Fruit fly (Drosophila melanogaster): Measurements from ENCODE around the gene laf.

Gene laf

DNA sequence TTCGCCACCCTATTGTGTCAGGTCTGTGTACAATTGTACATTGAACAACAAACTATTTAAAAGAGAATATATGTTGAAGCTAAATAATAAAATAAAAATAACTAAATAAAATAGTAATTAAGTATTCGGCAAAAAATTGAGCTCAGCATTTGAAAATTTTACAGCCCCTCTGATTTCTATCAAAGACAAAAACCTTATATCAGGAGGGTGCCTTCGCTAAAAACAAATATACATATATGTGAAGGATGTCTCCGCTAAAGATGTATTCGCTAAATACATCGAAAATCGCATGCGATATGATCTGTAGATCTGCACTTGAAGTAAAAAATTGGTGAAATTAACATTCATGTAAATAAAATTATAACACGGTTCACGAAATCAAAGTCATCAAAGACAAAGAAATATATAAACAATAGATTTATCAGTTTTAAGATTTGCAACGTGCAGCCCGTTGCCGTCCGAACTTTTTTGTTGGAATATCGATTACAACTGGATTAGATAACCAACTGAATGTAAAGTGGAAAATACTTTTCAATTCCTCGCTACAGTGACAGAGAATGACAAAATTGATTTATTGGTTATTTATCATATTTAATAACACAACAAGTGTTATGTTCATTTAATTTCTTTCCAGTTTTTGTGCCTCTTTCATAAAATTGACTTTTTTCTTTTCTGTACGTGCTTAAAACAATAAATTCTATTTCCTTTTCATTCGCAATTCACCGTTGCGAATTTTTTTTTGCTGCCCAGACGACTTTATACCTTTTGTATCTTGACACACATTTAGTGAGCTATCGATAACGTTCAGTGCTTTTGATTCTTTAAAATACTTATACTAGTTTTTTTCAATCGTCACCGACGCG, 27.7 kb upstream of the laf start, which contains the start of gene Gnf1 (continued):
- peak; percentile 31 for TF ChIP-seq CG14710 (tag; optimal IDR thresholded peaks at IDR 0.05)
- no peak for TF ChIP-seq da (GFP tag; optimal IDR thresholded peaks at IDR 0.05)
- TF ChIP-seq CG18764 (GFP tag; optimal IDR thresholded peaks at IDR 0.05): no peak
- TF ChIP-seq az2 (GFP tag; optimal IDR thresholded peaks at IDR 0.05): no peak
- no peak for TF ChIP-seq Rfx (GFP tag; IDR thresholded peaks at IDR 0.05)
- TF ChIP-seq usp (GFP tag; optimal IDR thresholded peaks at IDR 0.05): no peak
- no peak for TF ChIP-seq CG7786 (GFP tag; optimal IDR thresholded peaks at IDR 0.05)
- no peak for TF ChIP-seq Meics (GFP tag; optimal IDR thresholded peaks at IDR 0.05)
- peak; percentile 22 for TF ChIP-seq CG8388 (GFP tag; optimal IDR thresholded peaks at IDR 0.05)
- no peak for TF ChIP-seq dimm (GFP tag; IDR thresholded peaks at IDR 0.05)
- TF ChIP-seq luna (GFP tag; optimal IDR thresholded peaks at IDR 0.05): no peak
- TF ChIP-seq CG12155 (GFP tag; optimal IDR thresholded peaks at IDR 0.05): no peak
- no peak for TF ChIP-seq kni (GFP tag; optimal IDR thresholded peaks at IDR 0.05)
- TF ChIP-seq Hr39 (optimal IDR thresholded peaks at IDR 0.05): no peak
- TF ChIP-seq YL-1 (GFP tag; optimal IDR thresholded peaks at IDR 0.05): no peak
- TF ChIP-seq ssp (GFP tag; IDR thresholded peaks at IDR 0.05): no peak
- no peak for TF ChIP-seq nerfin-2 (GFP tag; IDR thresholded peaks at IDR 0.05; ENCODE audit: partially characterized antibody)
- TF ChIP-seq H2.0 (GFP tag; IDR thresholded peaks at IDR 0.05): no peak
- TF ChIP-seq al (GFP tag; IDR thresholded peaks at IDR 0.05): no peak
- TF ChIP-seq CG15011 (GFP tag; optimal IDR thresholded peaks at IDR 0.05): no peak
- TF ChIP-seq scrt (GFP tag; optimal IDR thresholded peaks at IDR 0.05): no peak
- TF ChIP-seq Deaf1 (tag; optimal IDR thresholded peaks at IDR 0.05): no peak
- TF ChIP-seq CG2116 (GFP tag; optimal IDR thresholded peaks at IDR 0.05): peak; percentile 45
- TF ChIP-seq Camta (GFP tag; optimal IDR thresholded peaks at IDR 0.05): no peak
- peak; percentile 33 for TF ChIP-seq salm (tag; optimal IDR thresholded peaks at IDR 0.05)
- TF ChIP-seq caup (GFP tag; optimal IDR thresholded peaks at IDR 0.05; ENCODE audit: severe bottlenecking): no peak
- TF ChIP-seq hbn (GFP tag; IDR thresholded peaks at IDR 0.05; ENCODE audit: partially characterized antibody): no peak; the same call in 1 of the 2 replicates
- no peak for TF ChIP-seq CG4404 (GFP tag; IDR thresholded peaks at IDR 0.05)
- TF ChIP-seq Six4 (GFP tag; optimal IDR thresholded peaks at IDR 0.05): no peak
- no peak for TF ChIP-seq peb (GFP tag; IDR thresholded peaks at IDR 0.05)
- TF ChIP-seq lov (optimal IDR thresholded peaks at IDR 0.05): no peak
- TF ChIP-seq lov (GFP tag; IDR thresholded peaks at IDR 0.05): no peak
- peak; percentile 59 for TF ChIP-seq CG13287 (GFP tag; IDR thresholded peaks at IDR 0.05; ENCODE audit: partially characterized antibody)
- peak; percentile 2 for TF ChIP-seq gem (tag; optimal IDR thresholded peaks at IDR 0.05)
- TF ChIP-seq Dip3 (GFP tag; optimal IDR thresholded peaks at IDR 0.05): no peak
- TF ChIP-seq CG4820 (GFP tag; optimal IDR thresholded peaks at IDR 0.05): no peak
- no peak for TF ChIP-seq Usf (GFP tag; optimal IDR thresholded peaks at IDR 0.05)
- TF ChIP-seq pros (GFP tag; optimal IDR thresholded peaks at IDR 0.05): peak; percentile 22
- no peak for TF ChIP-seq CG10959 (GFP tag; IDR thresholded peaks at IDR 0.05)
- TF ChIP-seq sqz (GFP tag; optimal IDR thresholded peaks at IDR 0.05): peak; percentile 95
- TF ChIP-seq mam (GFP tag; optimal IDR thresholded peaks at IDR 0.05): no peak
- no peak for TF ChIP-seq CG12299 (tag; optimal IDR thresholded peaks at IDR 0.05)
- no peak for TF ChIP-seq CG7372 (GFP tag; IDR thresholded peaks at IDR 0.05)
- no peak for TF ChIP-seq ap (GFP tag; IDR thresholded peaks at IDR 0.05)
- no peak for TF ChIP-seq ro (GFP tag; IDR thresholded peaks at IDR 0.05)
- no peak for TF ChIP-seq CG30020 (tag; optimal IDR thresholded peaks at IDR 0.05)
- no peak for TF ChIP-seq org-1 (GFP tag; optimal IDR thresholded peaks at IDR 0.05)
- TF ChIP-seq Fer2 (tag; optimal IDR thresholded peaks at IDR 0.05): no peak
- TF ChIP-seq Ravus (GFP tag; IDR thresholded peaks at IDR 0.05): no peak
- no peak for TF ChIP-seq CG14050 (GFP tag; IDR thresholded peaks at IDR 0.05)
- peak; percentile 36 for TF ChIP-seq trem (tag; optimal IDR thresholded peaks at IDR 0.05)

Data from whole organism, embryonic.